Fruit fly (Drosophila melanogaster) whole organism, prepupa: ENCODE data around the gene CG17568.

Experiments used
- Blimp-1 ChIP-seq: fragments of 200-800 bp; sonication (Bioruptor generic); optimal IDR thresholded peaks from 3 replicates; lab custom pipeline; 2017; ENCODE audit warnings: missing biosample characterization, missing genetic modification characterization, mild to moderate bottlenecking, moderate library complexity, missing genetic modification reagents
- CG10631 ChIP-seq: fragments of 200-800 bp; sonication (Bioruptor generic); optimal IDR thresholded peaks from 2 replicates; lab custom pipeline; 2016; ENCODE audit warnings: missing biosample characterization, missing genetic modification characterization
- CG11294 ChIP-seq: fragments of 200-800 bp; sonication (Bioruptor generic); IDR thresholded peaks from 2 replicates; pipeline ENCODE4 v1.3.6; 2022; ENCODE audit warnings: missing biosample characterization, missing genetic modification characterization
- CG11902 ChIP-seq: fragments of 200-800 bp; sonication (Bioruptor generic); optimal IDR thresholded peaks from 3 replicates; lab custom pipeline; 2016; ENCODE audit warnings: missing biosample characterization, missing genetic modification characterization
- CG15336 ChIP-seq: fragments of 200-800 bp; sonication (Bioruptor generic); IDR thresholded peaks from 2 replicates; pipeline ENCODE4 v1.3.6; 2022; ENCODE audit warnings: missing biosample characterization, missing genetic modification characterization
- CG16779 ChIP-seq: fragments of 200-800 bp; sonication (Bioruptor generic); optimal IDR thresholded peaks from 3 replicates; lab custom pipeline; 2017; ENCODE audit warnings: missing biosample characterization, mild to moderate bottlenecking, missing genetic modification characterization
- CG31627 ChIP-seq: fragments of 200-800 bp; sonication (Bioruptor generic); optimal IDR thresholded peaks from 3 replicates; lab custom pipeline; 2016; ENCODE audit warnings: missing biosample characterization, missing genetic modification characterization
- CG32006 ChIP-seq: fragments of 200-800 bp; sonication (Bioruptor generic); optimal IDR thresholded peaks from 3 replicates; lab custom pipeline; 2017; ENCODE audit warnings: missing biosample characterization, mild to moderate bottlenecking, missing genetic modification characterization
- CG34406 ChIP-seq: fragments of 200-800 bp; sonication (Bioruptor generic); optimal IDR thresholded peaks from 3 replicates; lab custom pipeline; 2016; ENCODE audit warnings: missing biosample characterization, missing genetic modification characterization
- CG3919 ChIP-seq: fragments of 200-800 bp; sonication (Bioruptor generic); optimal IDR thresholded peaks from 3 replicates; lab custom pipeline; 2016; ENCODE audit warnings: missing biosample characterization, missing genetic modification characterization
- CG4318 ChIP-seq: fragments of 200-800 bp; sonication (Bioruptor generic); optimal IDR thresholded peaks from 3 replicates; lab custom pipeline; 2017; ENCODE audit warnings: missing biosample characterization, mild to moderate bottlenecking, missing genetic modification characterization
- CG6163 ChIP-seq: fragments of 200-800 bp; sonication (Bioruptor generic); IDR thresholded peaks from 3 replicates; pipeline ENCODE4 v1.3.6; 2022; ENCODE audit warnings: missing biosample characterization, missing genetic modification characterization
- CG6276 ChIP-seq: fragments of 200-800 bp; sonication (Bioruptor generic); optimal IDR thresholded peaks from 2 replicates; lab custom pipeline; 2017; ENCODE audit warnings: missing biosample characterization, mild to moderate bottlenecking, missing genetic modification characterization
- CG6808 ChIP-seq: fragments of 200-800 bp; sonication (Bioruptor generic); optimal IDR thresholded peaks from 3 replicates; lab custom pipeline; 2017; ENCODE audit warnings: missing biosample characterization, missing genetic modification characterization, mild to moderate bottlenecking, moderate library complexity, missing genetic modification reagents
- CG6854 ChIP-seq: fragments of 200-800 bp; sonication (Bioruptor generic); optimal IDR thresholded peaks from 2 replicates; lab custom pipeline; 2017; ENCODE audit warnings: missing biosample characterization, mild to moderate bottlenecking, missing genetic modification characterization
- CG8119 ChIP-seq: fragments of 200-800 bp; sonication (Bioruptor generic); IDR thresholded peaks from 3 replicates; pipeline ENCODE4 v1.3.6; 2022; ENCODE audit warnings: missing biosample characterization, missing genetic modification characterization
- CG8319 ChIP-seq: fragments of 200-800 bp; sonication (Bioruptor generic); optimal IDR thresholded peaks from 3 replicates; lab custom pipeline; 2016; ENCODE audit warnings: missing biosample characterization, missing genetic modification characterization
- CG9139 ChIP-seq: fragments of 200-800 bp; sonication (Bioruptor generic); optimal IDR thresholded peaks from 3 replicates; lab custom pipeline; 2017; ENCODE audit warnings: missing biosample characterization, mild to moderate bottlenecking, missing genetic modification characterization
- Eip75B ChIP-seq: fragments of 200-800 bp; sonication (Bioruptor generic); optimal IDR thresholded peaks from 3 replicates; lab custom pipeline; 2016; ENCODE audit warnings: missing biosample characterization, missing genetic modification characterization
- Eip78C ChIP-seq: fragments of 200-800 bp; sonication (Bioruptor generic); peaks from one replicate; lab custom pipeline; 2016; ENCODE audit warnings: missing biosample characterization, missing genetic modification characterization
- Eip93F ChIP-seq: fragments of 200-800 bp; sonication (Bioruptor generic); optimal IDR thresholded peaks from 2 replicates; lab custom pipeline; 2016; ENCODE audit warnings: missing biosample characterization, mild to moderate bottlenecking, missing genetic modification characterization
- Ets21C ChIP-seq: fragments of 200-800 bp; sonication (Bioruptor generic); optimal IDR thresholded peaks from 3 replicates; lab custom pipeline; 2016; ENCODE audit warnings: missing biosample characterization, missing genetic modification characterization
- Ets96B ChIP-seq: fragments of 200-800 bp; optimal IDR thresholded peaks from 2 replicates; lab custom pipeline; 2019; ENCODE audit warnings: missing biosample characterization, mild to moderate bottlenecking, missing genetic modification characterization, moderate library complexity
- Gug ChIP-seq: fragments of 200-800 bp; sonication (Bioruptor generic); IDR thresholded peaks from 2 replicates; pipeline ENCODE4 v1.3.6; 2022; ENCODE audit warnings: missing biosample characterization, missing genetic modification characterization
- Hr39 ChIP-seq: fragments of 200-800 bp; sonication (Bioruptor generic); optimal IDR thresholded peaks from 2 replicates; lab custom pipeline; 2016; ENCODE audit warnings: missing biosample characterization, missing genetic modification characterization
- Hr4 ChIP-seq: fragments of 200-800 bp; sonication (Bioruptor generic); optimal IDR thresholded peaks from 3 replicates; lab custom pipeline; 2016; ENCODE audit warnings: missing biosample characterization, missing genetic modification characterization
- OdsH ChIP-seq: fragments of 200-800 bp; sonication (Bioruptor generic); optimal IDR thresholded peaks from 3 replicates; lab custom pipeline; 2016; ENCODE audit warnings: missing biosample characterization, missing genetic modification characterization
- achi ChIP-seq: fragments of 200-800 bp; sonication (Bioruptor generic); optimal IDR thresholded peaks from 3 replicates; lab custom pipeline; 2016; ENCODE audit warnings: missing biosample characterization, missing genetic modification characterization
- cyc ChIP-seq: fragments of 200-800 bp; sonication (Bioruptor generic); optimal IDR thresholded peaks from 3 replicates; lab custom pipeline; 2016; ENCODE audit warnings: missing biosample characterization, missing genetic modification characterization
- dac ChIP-seq: fragments of 200-800 bp; sonication (Bioruptor generic); optimal IDR thresholded peaks from 2 replicates; lab custom pipeline; 2017; ENCODE audit warnings: missing biosample characterization, mild to moderate bottlenecking, missing genetic modification characterization
- dsx ChIP-seq: fragments of 200-800 bp; optimal IDR thresholded peaks from 3 replicates; lab custom pipeline; 2019; ENCODE audit warnings: missing biosample characterization, mild to moderate bottlenecking, missing genetic modification characterization, moderate library complexity; ENCODE audit not compliant: poor library complexity, severe bottlenecking
- fd85E ChIP-seq: fragments of 200-800 bp; sonication (Bioruptor generic); optimal IDR thresholded peaks from 3 replicates; lab custom pipeline; 2016; ENCODE audit warnings: missing biosample characterization, missing genetic modification characterization
- lz ChIP-seq: fragments of 200-800 bp; sonication (Bioruptor generic); optimal IDR thresholded peaks from 3 replicates; lab custom pipeline; 2016; ENCODE audit warnings: missing biosample characterization, missing genetic modification characterization
- pdm3 ChIP-seq: fragments of 200-800 bp; sonication (Bioruptor generic); optimal IDR thresholded peaks from 3 replicates; lab custom pipeline; 2016; ENCODE audit warnings: missing biosample characterization, missing genetic modification characterization
- salr ChIP-seq, 2 experiments: fragments of 200-800 bp; sonication (Bioruptor generic); optimal IDR thresholded peaks; 3 replicates each; lab custom pipeline; 2016 to 2018; ENCODE audit warnings: missing biosample characterization in 2 of 2, missing genetic modification characterization in 2 of 2, mild to moderate bottlenecking in 1 of 2
- ss ChIP-seq, 2 experiments: fragments of 200-800 bp; sonication (Bioruptor generic); optimal IDR thresholded peaks; 2 replicates in 1 of 2; 3 replicates in 1 of 2; lab custom pipeline; 2017 to 2018; ENCODE audit warnings: mild to moderate bottlenecking in 2 of 2, missing biosample characterization in 2 of 2, missing genetic modification characterization in 2 of 2, moderate library complexity in 1 of 2
- svp ChIP-seq: fragments of 200-800 bp; sonication (Bioruptor generic); peaks from one replicate; lab custom pipeline; 2016; ENCODE audit warnings: missing biosample characterization, missing genetic modification characterization
- topi ChIP-seq: fragments of 200-800 bp; sonication (Bioruptor generic); optimal IDR thresholded peaks from 3 replicates; lab custom pipeline; 2016; ENCODE audit warnings: missing biosample characterization, missing genetic modification characterization

The CG17568 gene

dm6 chr2L:19220036-19220612 is 38.6 kb upstream of the CG17568 start:
- TF ChIP-seq CG3919 (GFP tag; lab: Kevin White, UChicago) (no peak), fd85E (GFP tag; lab: Kevin White, UChicago) (no peak), CG11902 (no peak), CG6854 (GFP tag; lab: Kevin White, UChicago) (no peak), CG32006 (no peak), CG8319 (GFP tag; lab: Kevin White, UChicago) (no peak), lz (no peak), CG16779 (tag; lab: Kevin White, UChicago) (no peak), Hr39 (no peak), salr (GFP tag; optimal IDR thresholded peaks at IDR 0.05; lab: Kevin White, UChicago) (no peak), dac (GFP tag; lab: Kevin White, UChicago) (no peak), CG15336 (no peak), cyc (no peak), ss (GFP tag; optimal IDR thresholded peaks at IDR 0.05; lab: Kevin White, UChicago) (no peak), CG4318 (no peak), Ets96B (no peak), achi (no peak), Eip75B (no peak), CG10631 (GFP tag; lab: Kevin White, UChicago) (no peak)
- TF ChIP-seq, all 60 proteins: peak for 0

dm6 chr2L:19219473-19219872 is 38.0 kb upstream of the CG17568 start:
- TF ChIP-seq dsx (GFP tag; lab: Kevin White, UChicago) (no peak), topi (no peak), Ets21C (GFP tag; lab: Kevin White, UChicago) (no peak), fd85E (GFP tag; lab: Kevin White, UChicago) (no peak), CG6163 (no peak), CG6808 (GFP tag; lab: Kevin White, UChicago) (no peak), CG34406 (GFP tag; lab: Kevin White, UChicago) (no peak), Blimp-1 (GFP tag; lab: Kevin White, UChicago) (no peak), CG4318 (no peak), Gug (GFP tag; lab: Robert Waterston, UW) (no peak), CG11294 (GFP tag; lab: Robert Waterston, UW) (no peak)

DNA sequence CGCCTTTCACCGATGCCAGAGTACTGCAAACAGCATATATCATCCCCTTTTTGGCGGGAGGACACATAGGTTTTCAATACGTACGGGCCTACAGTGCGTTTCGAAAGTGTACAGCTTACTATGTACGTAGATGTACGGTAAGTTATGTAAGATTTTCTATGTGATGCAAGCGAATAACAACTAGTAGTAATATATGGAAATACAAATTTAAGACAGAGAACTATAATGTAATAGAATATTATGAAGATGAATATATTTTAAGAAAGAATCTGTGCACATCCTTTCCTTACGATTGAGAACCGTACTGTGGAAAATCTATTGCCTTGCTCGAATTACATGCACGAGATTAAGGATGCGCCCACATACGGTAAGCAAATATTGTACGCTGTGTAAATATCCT is 36.4 kb upstream of the CG17568 start:
- no peak for TF ChIP-seq CG11294 (GFP tag; lab: Robert Waterston, UW)
- TF ChIP-seq Eip93F (GFP tag; lab: Kevin White, UChicago): no peak
- TF ChIP-seq CG9139 (GFP tag; lab: Kevin White, UChicago): no peak
- no peak for TF ChIP-seq CG32006
- no peak for TF ChIP-seq CG31627 (GFP tag; lab: Kevin White, UChicago)
- peak; percentile 52 for TF ChIP-seq svp (GFP tag; lab: Kevin White, UChicago)
- TF ChIP-seq Blimp-1 (GFP tag; lab: Kevin White, UChicago): no peak

DNA sequence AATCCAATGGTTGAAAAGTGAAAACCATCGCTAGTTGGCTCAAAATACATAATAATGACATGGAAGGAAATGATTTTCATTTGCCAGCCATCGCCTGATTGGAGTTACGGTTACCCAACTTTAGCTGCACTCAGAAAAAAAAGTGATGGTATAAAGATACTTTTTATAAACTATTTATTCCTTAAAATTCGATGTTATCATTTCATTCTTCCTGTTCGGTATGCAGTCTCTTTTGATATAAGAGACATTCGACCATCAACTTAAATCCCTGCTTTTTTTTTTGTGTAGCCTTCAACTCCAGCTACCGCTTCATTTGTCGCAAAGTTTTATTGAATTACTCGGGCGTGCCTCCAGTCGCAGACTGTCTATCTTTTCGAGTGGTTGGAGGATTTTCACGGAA is 30.9 kb upstream of the CG17568 start:
- peak; percentile 18 for TF ChIP-seq CG32006
- TF ChIP-seq cyc: no peak
- TF ChIP-seq svp (GFP tag; lab: Kevin White, UChicago): peak; percentile 43
- TF ChIP-seq Hr4 (GFP tag; lab: Kevin White, UChicago): peak; percentile 25
- TF ChIP-seq CG6163: 0 out of 3 replicates have a peak, but pooled peaks have one; percentile 8
- peak; percentile 0 for TF ChIP-seq CG10631 (GFP tag; lab: Kevin White, UChicago)
- TF ChIP-seq CG8119 (GFP tag; lab: Robert Waterston, UW): 0 out of 3 replicates have a peak, but pooled peaks have one; percentile 30
- TF ChIP-seq Eip78C (GFP tag; lab: Kevin White, UChicago): peak; percentile 27
- no peak for TF ChIP-seq CG34406 (GFP tag; lab: Kevin White, UChicago)
- TF ChIP-seq CG3919 (GFP tag; lab: Kevin White, UChicago): no peak
- TF ChIP-seq CG15336: no peak
- peak; percentile 5 for TF ChIP-seq OdsH (GFP tag; lab: Kevin White, UChicago)
- TF ChIP-seq Hr39: peak; percentile 6
- no peak for TF ChIP-seq CG6276 (GFP tag; lab: Kevin White, UChicago)
- TF ChIP-seq pdm3 (GFP tag; lab: Kevin White, UChicago): peak; percentile 9
